Fruit fly (Drosophila melanogaster): ENCODE data around the gene CG13247.

Gene CG13247

DNA sequence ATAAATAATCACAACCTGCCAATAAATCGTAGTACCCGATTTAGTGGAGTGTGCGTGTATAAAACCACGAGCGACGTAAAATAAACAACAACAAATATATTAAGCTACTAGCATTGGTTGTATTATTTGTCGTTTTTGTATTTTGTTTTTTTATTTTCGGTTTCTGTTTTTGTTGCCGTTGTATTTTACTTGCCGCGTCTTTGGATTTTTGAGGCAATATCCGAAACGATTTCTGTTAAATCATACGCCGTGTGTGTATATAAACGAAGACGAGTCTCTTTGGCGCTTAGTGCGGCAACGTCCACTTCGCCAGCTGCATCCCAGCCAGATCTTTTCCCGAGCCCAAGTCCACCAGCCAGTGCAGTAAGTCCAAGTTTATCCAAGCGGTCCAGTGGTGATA lies 43.2 kb downstream of the CG13247 start, which contains the start of gene zye:
Gene zye (plus strand): TSS at position 301 of the 400 bp plus-strand sequence.
- TF ChIP-seq CG12605 (GFP tag; IDR thresholded peaks at IDR 0.05) (no peak), CG9948 (tag; optimal IDR thresholded peaks at IDR 0.05) (no peak), CG10348 (GFP tag; IDR thresholded peaks at IDR 0.05) (no peak), CG8159 (tag; optimal IDR thresholded peaks at IDR 0.05) (no peak), gl (tag; optimal IDR thresholded peaks at IDR 0.05) (no peak), CG14655 (GFP tag; optimal IDR thresholded peaks at IDR 0.05) (no peak), Ets98B (GFP tag; IDR thresholded peaks at IDR 0.05) (no peak), fd96Ca (GFP tag; IDR thresholded peaks at IDR 0.05) (no peak), CG15710 (tag; optimal IDR thresholded peaks at IDR 0.05) (no peak), CG32121 (GFP tag; IDR thresholded peaks at IDR 0.05) (no peak), CG8301 (tag; optimal IDR thresholded peaks at IDR 0.05) (no peak), EcR (GFP tag; optimal IDR thresholded peaks at IDR 0.05) (no peak), CG17806 (tag; optimal IDR thresholded peaks at IDR 0.05) (no peak), D1 (tag; optimal IDR thresholded peaks at IDR 0.05) (no peak), Snoo (tag; optimal IDR thresholded peaks at IDR 0.05) (no peak), Pif1B (GFP tag; optimal IDR thresholded peaks at IDR 0.05) (no peak), Pif1A (GFP tag; optimal IDR thresholded peaks at IDR 0.05) (no peak)
